Fruit fly (Drosophila melanogaster): ENCODE results near the gene CG2816.

- TF ChIP-seq h (optimal IDR thresholded peaks at IDR 0.05) (no peak), psq (optimal IDR thresholded peaks at IDR 0.05) (no peak), insv (optimal IDR thresholded peaks at IDR 0.05) (no peak), ttk (optimal IDR thresholded peaks at IDR 0.05) (no peak), Sin3A (optimal IDR thresholded peaks at IDR 0.05) (no peak), Myc (optimal IDR thresholded peaks at IDR 0.05) (no peak)
Measured at dm6 chr2L:3662307-3662795, 41.1 kb upstream of the CG2816 start, which contains the start of gene Drgx.
